Fruit fly (Drosophila melanogaster) whole organism, prepupa: ENCODE data around the gene mei-P26.

Source experiments
- Blimp-1 ChIP-seq: fragments of 200-800 bp; sonication (Bioruptor generic); optimal IDR thresholded peaks from 3 replicates; lab custom pipeline; 2017; ENCODE audit warnings: missing biosample characterization, missing genetic modification characterization, mild to moderate bottlenecking, moderate library complexity, missing genetic modification reagents
- CG10631 ChIP-seq: fragments of 200-800 bp; sonication (Bioruptor generic); optimal IDR thresholded peaks from 2 replicates; lab custom pipeline; 2016; ENCODE audit warnings: missing biosample characterization, missing genetic modification characterization
- CG10669 ChIP-seq: fragments of 200-800 bp; sonication (Bioruptor generic); optimal IDR thresholded peaks from 3 replicates; lab custom pipeline; 2018; ENCODE audit warnings: missing biosample characterization, mild to moderate bottlenecking, missing genetic modification characterization, moderate library complexity
- CG11294 ChIP-seq: fragments of 200-800 bp; sonication (Bioruptor generic); IDR thresholded peaks from 2 replicates; pipeline ENCODE4 v1.3.6; 2022; ENCODE audit warnings: missing biosample characterization, missing genetic modification characterization
- CG11762 ChIP-seq: fragments of 200-800 bp; sonication (Bioruptor generic); optimal IDR thresholded peaks from 3 replicates; lab custom pipeline; 2016; ENCODE audit warnings: missing biosample characterization, missing genetic modification characterization; ENCODE audit not compliant: insufficient read depth
- CG11902 ChIP-seq: fragments of 200-800 bp; sonication (Bioruptor generic); optimal IDR thresholded peaks from 3 replicates; lab custom pipeline; 2016; ENCODE audit warnings: missing biosample characterization, missing genetic modification characterization
- CG15336 ChIP-seq: fragments of 200-800 bp; sonication (Bioruptor generic); IDR thresholded peaks from 2 replicates; pipeline ENCODE4 v1.3.6; 2022; ENCODE audit warnings: missing biosample characterization, missing genetic modification characterization
- CG1621 ChIP-seq: fragments of 200-800 bp; sonication (Bioruptor generic); optimal IDR thresholded peaks from 3 replicates; lab custom pipeline; 2018; ENCODE audit warnings: missing biosample characterization, mild to moderate bottlenecking, missing genetic modification characterization
- CG16779 ChIP-seq: fragments of 200-800 bp; sonication (Bioruptor generic); optimal IDR thresholded peaks from 3 replicates; lab custom pipeline; 2017; ENCODE audit warnings: missing biosample characterization, mild to moderate bottlenecking, missing genetic modification characterization
- CG3032 ChIP-seq: fragments of 200-800 bp; optimal IDR thresholded peaks from 2 replicates; lab custom pipeline; 2019; ENCODE audit warnings: missing biosample characterization, mild to moderate bottlenecking, missing genetic modification characterization, moderate library complexity
- CG31627 ChIP-seq: fragments of 200-800 bp; sonication (Bioruptor generic); optimal IDR thresholded peaks from 3 replicates; lab custom pipeline; 2016; ENCODE audit warnings: missing biosample characterization, missing genetic modification characterization
- CG32006 ChIP-seq: fragments of 200-800 bp; sonication (Bioruptor generic); optimal IDR thresholded peaks from 3 replicates; lab custom pipeline; 2017; ENCODE audit warnings: missing biosample characterization, mild to moderate bottlenecking, missing genetic modification characterization
- CG34406 ChIP-seq: fragments of 200-800 bp; sonication (Bioruptor generic); optimal IDR thresholded peaks from 3 replicates; lab custom pipeline; 2016; ENCODE audit warnings: missing biosample characterization, missing genetic modification characterization
- CG3919 ChIP-seq: fragments of 200-800 bp; sonication (Bioruptor generic); optimal IDR thresholded peaks from 3 replicates; lab custom pipeline; 2016; ENCODE audit warnings: missing biosample characterization, missing genetic modification characterization
- CG4318 ChIP-seq: fragments of 200-800 bp; sonication (Bioruptor generic); optimal IDR thresholded peaks from 3 replicates; lab custom pipeline; 2017; ENCODE audit warnings: missing biosample characterization, mild to moderate bottlenecking, missing genetic modification characterization
- CG6163 ChIP-seq: fragments of 200-800 bp; sonication (Bioruptor generic); IDR thresholded peaks from 3 replicates; pipeline ENCODE4 v1.3.6; 2022; ENCODE audit warnings: missing biosample characterization, missing genetic modification characterization
- CG6276 ChIP-seq: fragments of 200-800 bp; sonication (Bioruptor generic); optimal IDR thresholded peaks from 2 replicates; lab custom pipeline; 2017; ENCODE audit warnings: missing biosample characterization, mild to moderate bottlenecking, missing genetic modification characterization
- CG6792 ChIP-seq: fragments of 200-800 bp; sonication (Bioruptor generic); optimal IDR thresholded peaks from 3 replicates; lab custom pipeline; 2016; ENCODE audit warnings: missing biosample characterization, missing genetic modification characterization
- CG6808 ChIP-seq: fragments of 200-800 bp; sonication (Bioruptor generic); optimal IDR thresholded peaks from 3 replicates; lab custom pipeline; 2017; ENCODE audit warnings: missing biosample characterization, missing genetic modification characterization, mild to moderate bottlenecking, moderate library complexity, missing genetic modification reagents
- CG6854 ChIP-seq: fragments of 200-800 bp; sonication (Bioruptor generic); optimal IDR thresholded peaks from 2 replicates; lab custom pipeline; 2017; ENCODE audit warnings: missing biosample characterization, mild to moderate bottlenecking, missing genetic modification characterization
- CG7368 ChIP-seq: fragments of 200-800 bp; sonication (Bioruptor generic); optimal IDR thresholded peaks from 3 replicates; lab custom pipeline; 2016; ENCODE audit warnings: missing biosample characterization, missing genetic modification characterization
- CG8119 ChIP-seq: fragments of 200-800 bp; sonication (Bioruptor generic); IDR thresholded peaks from 3 replicates; pipeline ENCODE4 v1.3.6; 2022; ENCODE audit warnings: missing biosample characterization, missing genetic modification characterization
- CG8319 ChIP-seq: fragments of 200-800 bp; sonication (Bioruptor generic); optimal IDR thresholded peaks from 3 replicates; lab custom pipeline; 2016; ENCODE audit warnings: missing biosample characterization, missing genetic modification characterization
- CG8632 ChIP-seq: fragments of 200-800 bp; sonication (Bioruptor generic); optimal IDR thresholded peaks from 3 replicates; lab custom pipeline; 2016; ENCODE audit warnings: missing biosample characterization, missing genetic modification characterization
- CG9139 ChIP-seq: fragments of 200-800 bp; sonication (Bioruptor generic); optimal IDR thresholded peaks from 3 replicates; lab custom pipeline; 2017; ENCODE audit warnings: missing biosample characterization, mild to moderate bottlenecking, missing genetic modification characterization
- Eip75B ChIP-seq: fragments of 200-800 bp; sonication (Bioruptor generic); optimal IDR thresholded peaks from 3 replicates; lab custom pipeline; 2016; ENCODE audit warnings: missing biosample characterization, missing genetic modification characterization
- Eip78C ChIP-seq: fragments of 200-800 bp; sonication (Bioruptor generic); peaks from one replicate; lab custom pipeline; 2016; ENCODE audit warnings: missing biosample characterization, missing genetic modification characterization
- Eip93F ChIP-seq: fragments of 200-800 bp; sonication (Bioruptor generic); optimal IDR thresholded peaks from 2 replicates; lab custom pipeline; 2016; ENCODE audit warnings: missing biosample characterization, mild to moderate bottlenecking, missing genetic modification characterization
- Ets21C ChIP-seq: fragments of 200-800 bp; sonication (Bioruptor generic); optimal IDR thresholded peaks from 3 replicates; lab custom pipeline; 2016; ENCODE audit warnings: missing biosample characterization, missing genetic modification characterization
- Gug ChIP-seq: fragments of 200-800 bp; sonication (Bioruptor generic); IDR thresholded peaks from 2 replicates; pipeline ENCODE4 v1.3.6; 2022; ENCODE audit warnings: missing biosample characterization, missing genetic modification characterization
- Hr38 ChIP-seq: sonication (Bioruptor generic); optimal IDR thresholded peaks from 2 replicates; lab custom pipeline; 2016; ENCODE audit warnings: missing biosample characterization, missing genetic modification characterization
- Hr39 ChIP-seq: fragments of 200-800 bp; sonication (Bioruptor generic); optimal IDR thresholded peaks from 2 replicates; lab custom pipeline; 2016; ENCODE audit warnings: missing biosample characterization, missing genetic modification characterization
- Hr4 ChIP-seq: fragments of 200-800 bp; sonication (Bioruptor generic); optimal IDR thresholded peaks from 3 replicates; lab custom pipeline; 2016; ENCODE audit warnings: missing biosample characterization, missing genetic modification characterization
- OdsH ChIP-seq: fragments of 200-800 bp; sonication (Bioruptor generic); optimal IDR thresholded peaks from 3 replicates; lab custom pipeline; 2016; ENCODE audit warnings: missing biosample characterization, missing genetic modification characterization
- Smox ChIP-seq: fragments of 200-800 bp; sonication (Bioruptor generic); optimal IDR thresholded peaks from 3 replicates; lab custom pipeline; 2016; ENCODE audit warnings: missing biosample characterization, missing genetic modification characterization
- Sox14 ChIP-seq: fragments of 200-800 bp; sonication (Bioruptor generic); optimal IDR thresholded peaks from 3 replicates; lab custom pipeline; 2016; ENCODE audit warnings: missing biosample characterization, missing genetic modification characterization
- Sox15 ChIP-seq: fragments of 200-800 bp; sonication (Bioruptor generic); optimal IDR thresholded peaks from 3 replicates; lab custom pipeline; 2016; ENCODE audit warnings: missing biosample characterization, missing genetic modification characterization
- achi ChIP-seq: fragments of 200-800 bp; sonication (Bioruptor generic); optimal IDR thresholded peaks from 3 replicates; lab custom pipeline; 2016; ENCODE audit warnings: missing biosample characterization, missing genetic modification characterization
- acj6 ChIP-seq: fragments of 200-800 bp; sonication (Bioruptor generic); optimal IDR thresholded peaks from 3 replicates; lab custom pipeline; 2016; ENCODE audit warnings: missing biosample characterization, missing genetic modification characterization
- cyc ChIP-seq: fragments of 200-800 bp; sonication (Bioruptor generic); optimal IDR thresholded peaks from 3 replicates; lab custom pipeline; 2016; ENCODE audit warnings: missing biosample characterization, missing genetic modification characterization
- dac ChIP-seq: fragments of 200-800 bp; sonication (Bioruptor generic); optimal IDR thresholded peaks from 2 replicates; lab custom pipeline; 2017; ENCODE audit warnings: missing biosample characterization, mild to moderate bottlenecking, missing genetic modification characterization
- dsx ChIP-seq: fragments of 200-800 bp; optimal IDR thresholded peaks from 3 replicates; lab custom pipeline; 2019; ENCODE audit warnings: missing biosample characterization, mild to moderate bottlenecking, missing genetic modification characterization, moderate library complexity; ENCODE audit not compliant: poor library complexity, severe bottlenecking
- eg ChIP-seq: fragments of 200-800 bp; sonication (Bioruptor generic); IDR thresholded peaks from 3 replicates; pipeline ENCODE4 v1.3.6; 2022; ENCODE audit warnings: missing biosample characterization, missing genetic modification characterization
- fd59A ChIP-seq: fragments of 200-800 bp; sonication (Bioruptor generic); optimal IDR thresholded peaks from 2 replicates; lab custom pipeline; 2017; ENCODE audit warnings: missing biosample characterization, mild to moderate bottlenecking, missing genetic modification characterization, missing genetic modification reagents
- fkh ChIP-seq: fragments of 200-800 bp; sonication (Bioruptor generic); optimal IDR thresholded peaks from 3 replicates; lab custom pipeline; 2017; ENCODE audit warnings: missing biosample characterization, mild to moderate bottlenecking, missing genetic modification characterization, moderate library complexity
- lz ChIP-seq: fragments of 200-800 bp; sonication (Bioruptor generic); optimal IDR thresholded peaks from 3 replicates; lab custom pipeline; 2016; ENCODE audit warnings: missing biosample characterization, missing genetic modification characterization
- net ChIP-seq: fragments of 200-800 bp; sonication (Bioruptor generic); optimal IDR thresholded peaks from 3 replicates; lab custom pipeline; 2016; ENCODE audit warnings: missing biosample characterization, missing genetic modification characterization
- pdm3 ChIP-seq: fragments of 200-800 bp; sonication (Bioruptor generic); optimal IDR thresholded peaks from 3 replicates; lab custom pipeline; 2016; ENCODE audit warnings: missing biosample characterization, missing genetic modification characterization
- salr ChIP-seq, 2 experiments: fragments of 200-800 bp; sonication (Bioruptor generic); optimal IDR thresholded peaks; 3 replicates each; lab custom pipeline; 2016 to 2018; ENCODE audit warnings: missing biosample characterization in 2 of 2, missing genetic modification characterization in 2 of 2, mild to moderate bottlenecking in 1 of 2
- spab ChIP-seq: fragments of 200-800 bp; sonication (Bioruptor generic); optimal IDR thresholded peaks from 2 replicates; lab custom pipeline; 2017; ENCODE audit warnings: missing biosample characterization, mild to moderate bottlenecking, missing genetic modification characterization, missing genetic modification reagents
- ss ChIP-seq, 2 experiments: fragments of 200-800 bp; sonication (Bioruptor generic); optimal IDR thresholded peaks; 2 replicates in 1 of 2; 3 replicates in 1 of 2; lab custom pipeline; 2017 to 2018; ENCODE audit warnings: mild to moderate bottlenecking in 2 of 2, missing biosample characterization in 2 of 2, missing genetic modification characterization in 2 of 2, moderate library complexity in 1 of 2
- svp ChIP-seq: fragments of 200-800 bp; sonication (Bioruptor generic); peaks from one replicate; lab custom pipeline; 2016; ENCODE audit warnings: missing biosample characterization, missing genetic modification characterization
- topi ChIP-seq: fragments of 200-800 bp; sonication (Bioruptor generic); optimal IDR thresholded peaks from 3 replicates; lab custom pipeline; 2016; ENCODE audit warnings: missing biosample characterization, missing genetic modification characterization

mei-P26 gene

DNA sequence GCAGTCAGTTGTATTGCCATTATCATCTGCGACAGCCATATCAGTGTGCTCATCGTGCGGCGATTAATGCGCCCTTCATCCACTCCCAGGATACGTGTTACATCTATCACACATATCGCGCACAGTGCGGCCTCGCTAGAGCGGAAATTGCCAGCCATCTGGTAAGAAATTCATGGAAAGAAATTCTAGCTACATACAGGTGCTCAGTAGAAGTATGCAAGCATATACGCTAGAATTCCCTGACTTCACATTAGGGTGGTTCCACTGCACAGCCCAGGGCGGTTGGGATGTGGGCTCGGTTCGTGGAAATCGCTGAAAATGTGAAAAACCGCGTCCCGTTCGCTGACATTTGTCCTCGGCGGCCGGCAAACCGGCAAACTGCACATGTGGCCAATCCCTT is 21.8 kb upstream of the mei-P26 start:
- peak; percentile 81 for TF ChIP-seq CG8119
- no peak for TF ChIP-seq fkh (GFP tag; lab: Kevin White, UChicago)
- TF ChIP-seq dsx (GFP tag; lab: Kevin White, UChicago): peak; percentile 75
- peak; percentile 74 for TF ChIP-seq net (GFP tag; lab: Kevin White, UChicago)
- no peak for TF ChIP-seq spab (GFP tag; lab: Kevin White, UChicago)
- peak; percentile 65 for TF ChIP-seq topi (GFP tag; lab: Kevin White, UChicago)
- peak; percentile 75 for TF ChIP-seq Eip75B (GFP tag; lab: Kevin White, UChicago)
- TF ChIP-seq ss (GFP tag; optimal IDR thresholded peaks at IDR 0.05; lab: Kevin White, UChicago): peak; percentile 74 to 85
- TF ChIP-seq CG34406: peak; percentile 50
- peak; percentile 56 for TF ChIP-seq Ets21C (GFP tag; lab: Kevin White, UChicago)
- TF ChIP-seq eg (GFP tag; lab: Robert Waterston, UW): peak; percentile 91
- no peak for TF ChIP-seq Hr38
- TF ChIP-seq Gug: peak; percentile 73
- TF ChIP-seq CG6792 (GFP tag; lab: Kevin White, UChicago): peak; percentile 67
- TF ChIP-seq CG11294 (GFP tag; lab: Robert Waterston, UW): peak; percentile 77
- peak; percentile 57 for TF ChIP-seq Smox (GFP tag; lab: Kevin White, UChicago)
- peak; percentile 26 to 69 for TF ChIP-seq salr (GFP tag; optimal IDR thresholded peaks at IDR 0.05; lab: Kevin White, UChicago)
- TF ChIP-seq cyc (GFP tag; lab: Kevin White, UChicago): peak; percentile 73
- TF ChIP-seq CG31627 (GFP tag; lab: Kevin White, UChicago): peak; percentile 64
- peak; percentile 73 for TF ChIP-seq Hr39
- no peak for TF ChIP-seq CG6854 (GFP tag; lab: Kevin White, UChicago)
- TF ChIP-seq CG6808: peak; percentile 85
- TF ChIP-seq CG32006 (GFP tag; lab: Kevin White, UChicago): no peak
- peak; percentile 34 for TF ChIP-seq Blimp-1 (GFP tag; lab: Kevin White, UChicago)
- no peak for TF ChIP-seq Eip93F (GFP tag; lab: Kevin White, UChicago)
- TF ChIP-seq CG15336: peak; percentile 72
- TF ChIP-seq CG4318: no peak
- peak; percentile 68 for TF ChIP-seq Hr4 (GFP tag; lab: Kevin White, UChicago)
- peak; percentile 38 for TF ChIP-seq Sox15
- peak; percentile 73 for TF ChIP-seq Sox14 (GFP tag; lab: Kevin White, UChicago)
- peak; percentile 68 for TF ChIP-seq OdsH (GFP tag; lab: Kevin White, UChicago)
- peak; percentile 96 for TF ChIP-seq Eip78C (GFP tag; lab: Kevin White, UChicago)
- TF ChIP-seq CG3919 (GFP tag; lab: Kevin White, UChicago): peak; percentile 82
- TF ChIP-seq CG9139 (GFP tag; lab: Kevin White, UChicago): peak; percentile 78
- TF ChIP-seq CG6163: peak; percentile 90
- TF ChIP-seq achi (GFP tag; lab: Kevin White, UChicago): peak; percentile 71
- peak; percentile 33 for TF ChIP-seq CG11762
- peak; percentile 63 for TF ChIP-seq CG11902
- TF ChIP-seq fd59A (GFP tag; lab: Kevin White, UChicago): peak; percentile 71
- TF ChIP-seq CG6276 (GFP tag; lab: Kevin White, UChicago): no peak
- no peak for TF ChIP-seq CG8319 (GFP tag; lab: Kevin White, UChicago)
- TF ChIP-seq svp: no peak
- peak; percentile 80 for TF ChIP-seq CG7368 (GFP tag; lab: Kevin White, UChicago)
- peak; percentile 72 for TF ChIP-seq acj6
- peak; percentile 79 for TF ChIP-seq CG1621 (tag; lab: Kevin White, UChicago)
- TF ChIP-seq pdm3 (GFP tag; lab: Kevin White, UChicago): peak; percentile 82
- TF ChIP-seq CG10631 (GFP tag; lab: Kevin White, UChicago): no peak
- peak; percentile 63 for TF ChIP-seq lz (GFP tag; lab: Kevin White, UChicago)
- TF ChIP-seq dac (GFP tag; lab: Kevin White, UChicago): peak; percentile 14
- peak; percentile 85 for TF ChIP-seq CG10669 (GFP tag; lab: Kevin White, UChicago)
- peak; percentile 43 for TF ChIP-seq CG8632
- TF ChIP-seq CG16779: no peak
- TF ChIP-seq CG3032 (tag; lab: Kevin White, UChicago): peak; percentile 77
